Fruit fly (Drosophila melanogaster): ENCODE measurements around the gene CG12116.
A peak's percentile ranks its signal among the peaks of the same experiment; 100 is the strongest.

DNA sequence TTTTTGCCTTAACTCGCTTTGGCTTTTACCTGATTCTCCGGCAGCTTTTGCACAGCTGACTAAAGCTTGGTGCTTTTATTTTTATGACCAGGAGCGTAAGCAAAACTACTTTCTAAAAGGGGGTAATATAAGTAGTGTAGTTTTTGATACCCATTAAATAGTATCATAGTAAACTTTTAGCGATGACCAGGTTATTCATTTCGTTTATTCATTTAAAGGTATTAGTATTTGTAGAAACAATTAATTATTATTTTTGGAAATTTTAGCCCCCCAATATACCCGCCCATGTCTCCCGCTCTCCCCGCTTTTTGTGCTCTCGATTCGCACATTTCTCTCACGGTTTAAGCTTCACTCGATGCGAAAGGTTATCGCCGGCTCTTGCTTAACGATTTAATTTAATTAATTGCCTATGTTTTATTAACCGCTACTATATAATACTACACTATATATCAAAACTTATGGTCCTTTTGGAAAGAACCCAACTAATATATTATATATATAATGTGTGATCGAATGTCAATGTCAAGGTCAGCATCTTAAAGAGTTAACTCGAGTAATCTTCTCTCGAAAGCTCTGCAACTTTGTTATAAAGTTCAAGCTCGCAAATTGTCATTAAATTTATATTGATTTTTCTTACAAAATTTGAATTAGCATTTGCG is 4.3 kb downstream of the CG12116 start, which contains the start of gene Sptr:
- TF ChIP-seq CG9948 (tag; optimal IDR thresholded peaks at IDR 0.05) (peak; percentile 91), fd96Ca (GFP tag; IDR thresholded peaks at IDR 0.05) (peak; percentile 89), Pif1B (GFP tag; optimal IDR thresholded peaks at IDR 0.05) (peak; percentile 93), Ets98B (GFP tag; IDR thresholded peaks at IDR 0.05) (peak; percentile 95), CG12605 (GFP tag; IDR thresholded peaks at IDR 0.05) (peak; percentile 92), CG34367 (tag; optimal IDR thresholded peaks at IDR 0.05) (peak; percentile 92), EcR (GFP tag; optimal IDR thresholded peaks at IDR 0.05) (peak; percentile 64), CG8301 (tag; optimal IDR thresholded peaks at IDR 0.05) (peak; percentile 91), CG8159 (tag; optimal IDR thresholded peaks at IDR 0.05) (peak; percentile 95), CG14655 (GFP tag; optimal IDR thresholded peaks at IDR 0.05) (peak; percentile 91), CG13204 (GFP tag; optimal IDR thresholded peaks at IDR 0.05) (peak; percentile 85)
